Worm (Caenorhabditis elegans) whole organism, L4 larva: ENCODE data around the gene clc-13.

ENCODE experiments used
- ama-1 ChIP-seq: fragments of 150-350 bp; optimal IDR thresholded peaks from 2 replicates; lab custom pipeline; 2014; ENCODE audit warnings: inconsistent platforms, mixed read lengths
- lin-15B ChIP-seq: fragments of 150-350 bp; sonication (generic microtip); optimal IDR thresholded peaks from 3 replicates; lab custom pipeline; 2014; ENCODE audit warnings: missing biosample characterization, missing genetic modification characterization
- lsy-2 ChIP-seq, 2 experiments: fragments of 150-350 bp in 1 of 2; sonication (generic microtip) in 1 of 2; optimal IDR thresholded peaks; 2 replicates each; lab custom pipeline; 2014 to 2017; ENCODE audit warnings: missing biosample characterization in 2 of 2, missing genetic modification characterization in 2 of 2
- spr-3 ChIP-seq: fragments of 200-800 bp; sonication (Bioruptor generic); optimal IDR thresholded peaks from 2 replicates; lab custom pipeline; 2018; ENCODE audit warnings: mild to moderate bottlenecking, missing genetic modification characterization, missing compliant biosample characterization

DNA sequence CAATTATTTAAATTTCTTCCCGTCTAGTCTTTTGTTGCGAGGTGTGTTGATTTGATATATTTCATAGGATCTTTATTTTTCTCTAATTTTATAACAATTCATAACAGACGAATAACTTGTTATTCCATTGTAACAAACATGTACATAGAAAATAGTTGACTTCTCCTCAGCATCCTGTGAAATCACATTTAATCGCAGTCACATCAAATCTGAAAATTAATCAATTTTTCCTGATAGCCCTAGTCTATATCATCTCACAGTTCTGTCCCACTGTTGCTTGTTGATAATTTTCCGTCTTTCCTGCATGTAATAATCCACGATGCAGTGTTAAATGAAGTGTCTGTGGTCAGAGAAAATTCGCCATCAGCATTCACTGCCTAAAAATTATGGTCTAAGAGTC, 26.4 kb upstream of the clc-13 start:
- TF ChIP-seq ama-1 (lab: Kevin White, UChicago) (no peak), lin-15B (tag; lab: Kevin White, UChicago) (no peak), spr-3 (GFP tag; lab: Kevin White, UChicago) (no peak), lsy-2 (tag; optimal IDR thresholded peaks at IDR 0.05; lab: Kevin White, UChicago) (no peak)
